Fruit fly (Drosophila melanogaster) whole organism, adult: ENCODE data around the gene CSN6.

Experiments used
- CG11617 ChIP-seq: fragments of 200-800 bp; sonication (Bioruptor generic); optimal IDR thresholded peaks from 2 replicates; lab custom pipeline; 2017; ENCODE audit warnings: mild to moderate bottlenecking, missing biosample characterization, missing genetic modification reagents, missing genetic modification characterization
- CG1620 ChIP-seq: fragments of 200-800 bp; sonication (Bioruptor generic); optimal IDR thresholded peaks from 2 replicates; lab custom pipeline; 2016; ENCODE audit warnings: missing biosample characterization, missing genetic modification characterization
- CG7045 ChIP-seq: fragments of 200-800 bp; sonication (Bioruptor generic); optimal IDR thresholded peaks from 2 replicates; lab custom pipeline; 2017; ENCODE audit warnings: missing biosample characterization, mild to moderate bottlenecking, missing genetic modification characterization
- Crg-1 ChIP-seq: fragments of 200-800 bp; sonication (Bioruptor generic); optimal IDR thresholded peaks from 2 replicates; lab custom pipeline; 2016; ENCODE audit warnings: missing biosample characterization, missing genetic modification characterization
- Mnt ChIP-seq: fragments of 200-800 bp; sonication (Bioruptor generic); optimal IDR thresholded peaks from 2 replicates; lab custom pipeline; 2016; ENCODE audit warnings: missing biosample characterization, mild to moderate bottlenecking, missing genetic modification characterization
- cnc ChIP-seq, 2 experiments: fragments of >200 bp; optimal IDR thresholded peaks; 2 replicates each; lab custom pipeline; 2017
- kay ChIP-seq: fragments of 200-800 bp; sonication (Bioruptor generic); peaks from one replicate; lab custom pipeline; 2016; ENCODE audit warnings: missing biosample characterization, missing genetic modification characterization, borderline replicate concordance
- pad ChIP-seq: fragments of 200-800 bp; sonication (Bioruptor generic); optimal IDR thresholded peaks from 3 replicates; lab custom pipeline; 2017; ENCODE audit warnings: missing biosample characterization, missing genetic modification characterization, mild to moderate bottlenecking, moderate library complexity, missing genetic modification reagents
- toe ChIP-seq: fragments of 200-800 bp; sonication (Bioruptor generic); optimal IDR thresholded peaks from 2 replicates; lab custom pipeline; 2016; ENCODE audit warnings: missing biosample characterization, missing genetic modification characterization

DNA sequence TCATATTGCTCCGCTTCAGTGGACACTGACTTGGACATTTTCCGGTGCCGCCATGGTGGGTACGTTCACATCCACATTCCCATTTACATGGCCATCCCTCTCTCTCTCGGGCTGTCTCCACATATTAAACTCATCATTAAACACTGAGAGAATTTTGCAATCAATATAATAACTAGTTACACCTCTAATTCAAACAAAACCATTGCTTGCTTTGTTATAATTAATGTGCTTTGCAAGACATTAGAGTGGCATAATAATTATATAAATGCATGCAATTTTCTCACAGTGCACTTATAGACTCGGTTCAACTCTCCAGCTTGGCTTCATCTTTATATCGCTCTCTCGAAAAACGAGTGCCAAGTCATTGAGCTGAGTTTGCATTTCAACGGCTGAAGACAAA lies 44.2 kb downstream of the CSN6 start:
- no peak for TF ChIP-seq CG7045 (GFP tag; lab: Kevin White, UChicago)
- TF ChIP-seq kay: no peak
- no peak for TF ChIP-seq CG1620 (GFP tag; lab: Kevin White, UChicago)
- no peak for TF ChIP-seq CG11617
- no peak for TF ChIP-seq Crg-1
- no peak for TF ChIP-seq Mnt
- peak in 1 of 2 experiments; percentile 3 for TF ChIP-seq cnc (optimal IDR thresholded peaks at IDR 0.05; lab: Kevin White, UChicago)
- TF ChIP-seq toe (GFP tag; lab: Kevin White, UChicago): no peak
- TF ChIP-seq pad (GFP tag; lab: Kevin White, UChicago): no peak
